2 fruit fly cellular contexts compared by ENCODE assay signal in the genomic region with DNA sequence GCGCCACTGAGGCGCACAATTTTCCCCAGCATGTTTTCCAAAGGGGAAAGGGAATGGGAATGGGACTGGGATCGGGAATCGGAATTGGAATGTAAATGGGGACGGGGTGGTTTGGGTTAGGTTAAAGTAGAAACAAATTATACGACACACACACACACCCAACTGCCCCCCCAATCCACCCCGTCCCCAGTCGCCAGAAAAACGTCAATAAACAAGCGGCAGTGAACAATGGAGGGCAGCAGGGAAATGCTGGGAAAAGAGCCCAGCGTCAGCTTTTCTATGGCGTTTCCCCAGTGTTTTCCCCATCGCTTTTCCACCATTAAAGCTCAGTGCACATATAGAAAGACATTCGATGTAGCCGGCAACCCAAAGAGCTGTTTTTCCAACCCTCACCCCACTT.
TF ChIP-seq lines count a peak whose summit lies in the region.

No protein-coding gene starts in this region.

- TF ChIP-seq CTCF in whole organism, embryonic (GFP tag; optimal IDR thresholded peaks at IDR 0.05; lab: Kevin White, UChicago) = no peak

TF ChIP-seq in whole organism, embryonic, 481 proteins besides CTCF, POLR2A, EP300 and RAD21:
- peak; percentile 9 for TF ChIP-seq CG12769 (tag; optimal IDR thresholded peaks at IDR 0.05; lab: Kevin White, UChicago)
- peak; percentile 41; the same call in 1 of the 2 replicates for TF ChIP-seq crol (GFP tag; IDR thresholded peaks at IDR 0.05; lab: Robert Waterston, UW)
- TF ChIP-seq jigr1 (GFP tag; IDR thresholded peaks at IDR 0.05; lab: Robert Waterston, UW) = no peak
- TF ChIP-seq onecut (GFP tag; IDR thresholded peaks at IDR 0.05; lab: Robert Waterston, UW) = peak; percentile 66
- no peak for TF ChIP-seq zen (tag; optimal IDR thresholded peaks at IDR 0.05; lab: Kevin White, UChicago)
- no peak for TF ChIP-seq gfzf (GFP tag; optimal IDR thresholded peaks at IDR 0.05; lab: Kevin White, UChicago)
- TF ChIP-seq Ets65A (GFP tag; lab: Kevin White, UChicago) = peak; percentile 81
- no peak for TF ChIP-seq CG12942 (GFP tag; optimal IDR thresholded peaks at IDR 0.05; lab: Kevin White, UChicago)
- no peak for TF ChIP-seq CG9437 (GFP tag; optimal IDR thresholded peaks at IDR 0.05; lab: Kevin White, UChicago)
- TF ChIP-seq slbo (GFP tag; IDR thresholded peaks at IDR 0.05; lab: Robert Waterston, UW) = no peak
- no peak for TF ChIP-seq CG1529 (GFP tag; optimal IDR thresholded peaks at IDR 0.05; lab: Kevin White, UChicago)
- peak; percentile 9 for TF ChIP-seq sd (tag; optimal IDR thresholded peaks at IDR 0.05; lab: Kevin White, UChicago)
- TF ChIP-seq abd-A (tag; optimal IDR thresholded peaks at IDR 0.05; lab: Kevin White, UChicago) = peak; percentile 84

TF ChIP-seq in whole organism, prepupa, 60 proteins besides CTCF, POLR2A, EP300 and RAD21:
- peak; percentile 15 for TF ChIP-seq svp (GFP tag; lab: Kevin White, UChicago)
- no peak for TF ChIP-seq Sox102F (GFP tag; optimal IDR thresholded peaks at IDR 0.05; lab: Kevin White, UChicago)
